Worm (Caenorhabditis elegans): ENCODE data around the gene cyp-23A1.

cyp-23A1 gene

DNA sequence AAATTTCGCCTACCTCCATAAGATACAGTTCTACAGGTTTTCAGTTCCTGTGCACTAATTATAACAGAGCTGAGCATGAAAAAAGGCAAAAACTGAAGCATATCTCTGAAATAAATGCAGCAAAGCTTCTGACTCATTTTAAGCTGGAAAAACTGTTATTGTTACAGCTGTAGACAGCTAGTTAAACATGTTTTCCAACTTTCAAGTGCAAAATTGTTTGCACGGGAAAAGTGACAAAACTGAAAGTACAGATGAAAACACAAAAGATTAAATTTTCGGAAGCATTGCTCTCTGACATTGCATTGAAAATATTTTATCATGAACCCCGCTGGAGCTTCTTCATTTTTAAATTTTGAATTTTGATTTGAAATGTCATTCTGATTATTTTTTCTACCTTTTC, 21.3 kb upstream of the cyp-23A1 start, which contains the start of gene T05C1.5:
TSS of gene T05C1.5 (minus strand) at position 101 of the 400 bp plus-strand sequence.
- TF ChIP-seq med-1 (GFP tag; optimal IDR thresholded peaks at IDR 0.05; ENCODE audit: insufficient read depth), result no peak

- TF ChIP-seq ztf-23 (GFP tag; IDR thresholded peaks at IDR 0.05) (no peak), T22C8.4 (GFP tag; IDR thresholded peaks at IDR 0.05) (no peak), med-1 (GFP tag; optimal IDR thresholded peaks at IDR 0.05; ENCODE audit: insufficient read depth) (no peak), ztf-29 (GFP tag; IDR thresholded peaks at IDR 0.05) (no peak), klf-2 (GFP tag; conservative IDR thresholded peaks at IDR 0.05) (no peak), tab-1 (GFP tag; IDR thresholded peaks at IDR 0.05) (no peak), ref-1 (GFP tag; conservative IDR thresholded peaks at IDR 0.05) (no peak), cog-1 (tag; optimal IDR thresholded peaks at IDR 0.05) (no peak), flt-1 (GFP tag; IDR thresholded peaks at IDR 0.05) (no peak)
These were observed 17.5 kb upstream of the cyp-23A1 start for ce11 chrII:4494532-4494931.

DNA sequence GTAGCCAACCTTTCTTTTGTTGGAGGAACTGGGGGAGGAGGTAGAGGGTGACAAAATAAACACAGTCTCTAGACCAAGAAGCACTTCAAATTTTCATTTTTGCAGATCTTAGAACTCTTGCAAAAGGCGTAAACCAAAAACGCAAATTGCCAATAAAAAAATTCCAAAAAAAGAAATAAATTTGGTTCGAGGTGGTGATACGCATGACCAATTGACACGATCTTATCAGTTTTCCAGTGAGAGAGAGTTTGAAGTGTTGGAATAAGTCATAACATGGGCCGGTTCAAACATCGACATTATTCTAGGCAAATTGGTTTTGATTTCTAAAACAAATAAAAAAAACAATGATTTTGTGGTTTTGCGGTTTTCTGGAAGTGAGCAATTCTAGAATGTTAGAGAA, 16.2 kb upstream of the cyp-23A1 start:
- TF ChIP-seq ref-1 (GFP tag; conservative IDR thresholded peaks at IDR 0.05) (no peak), tab-1 (GFP tag; IDR thresholded peaks at IDR 0.05) (no peak), T22C8.4 (GFP tag; IDR thresholded peaks at IDR 0.05) (no peak), cog-1 (tag; optimal IDR thresholded peaks at IDR 0.05) (no peak), ztf-29 (GFP tag; IDR thresholded peaks at IDR 0.05) (no peak), flt-1 (GFP tag; IDR thresholded peaks at IDR 0.05) (no peak), klf-2 (GFP tag; conservative IDR thresholded peaks at IDR 0.05) (no peak), med-1 (GFP tag; optimal IDR thresholded peaks at IDR 0.05; ENCODE audit: insufficient read depth) (no peak), ztf-23 (GFP tag; IDR thresholded peaks at IDR 0.05) (no peak)

ce11 chrII:4505097-4505626, 6.8 kb upstream of the cyp-23A1 start, which contains the start of gene camt-1:
Gene camt-1, minus strand, starts transcription at chrII:4505147.
- TF ChIP-seq flt-1 (GFP tag; IDR thresholded peaks at IDR 0.05) (no peak), klf-2 (GFP tag; conservative IDR thresholded peaks at IDR 0.05) (no peak), med-1 (GFP tag; optimal IDR thresholded peaks at IDR 0.05; ENCODE audit: insufficient read depth) (no peak), ref-1 (GFP tag; conservative IDR thresholded peaks at IDR 0.05) (no peak), cog-1 (tag; optimal IDR thresholded peaks at IDR 0.05) (no peak), tab-1 (GFP tag; IDR thresholded peaks at IDR 0.05) (no peak), ztf-29 (GFP tag; IDR thresholded peaks at IDR 0.05) (no peak), ztf-23 (GFP tag; IDR thresholded peaks at IDR 0.05) (no peak), T22C8.4 (GFP tag; IDR thresholded peaks at IDR 0.05) (no peak)

DNA sequence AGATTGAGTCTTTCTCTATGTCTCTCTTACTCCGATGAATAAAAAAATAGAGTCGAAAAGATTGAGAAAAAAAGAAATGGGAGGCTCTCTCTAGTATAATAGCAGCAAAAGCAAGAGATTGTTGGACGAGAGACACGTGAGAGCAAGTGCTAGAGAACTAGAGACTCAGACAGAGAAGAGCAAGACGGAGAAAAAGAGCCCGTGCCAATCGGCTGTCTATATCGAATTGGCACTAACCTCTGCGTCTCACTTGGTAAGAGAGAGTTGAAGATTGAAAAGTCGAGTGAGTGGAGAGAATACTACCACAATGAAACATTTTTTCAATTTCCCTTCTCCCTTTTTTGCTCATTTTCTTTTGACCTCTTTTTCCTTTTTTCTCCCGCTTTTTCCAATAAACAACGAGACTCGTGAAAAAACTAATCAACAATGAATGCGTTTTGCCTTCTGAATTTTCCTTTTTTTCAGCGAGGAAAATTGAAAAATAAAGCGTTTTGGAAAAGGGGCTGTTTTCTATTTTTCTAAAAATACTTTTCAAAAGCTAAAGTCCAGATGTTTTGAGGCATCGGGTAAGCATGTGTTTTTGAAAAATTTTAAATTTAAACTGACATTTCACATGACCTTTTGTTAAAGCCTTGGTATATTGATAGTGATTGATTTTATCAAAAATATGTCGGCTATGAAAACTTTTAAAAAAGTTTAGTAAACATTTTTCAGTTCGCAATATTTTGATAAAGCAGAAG, 5.3 kb upstream of the cyp-23A1 start:
- TF ChIP-seq ztf-23 (GFP tag; IDR thresholded peaks at IDR 0.05) (no peak), klf-2 (GFP tag; conservative IDR thresholded peaks at IDR 0.05) (no peak), cog-1 (tag; optimal IDR thresholded peaks at IDR 0.05) (no peak)

- TF ChIP-seq ztf-29 (GFP tag; IDR thresholded peaks at IDR 0.05) (no peak), tab-1 (GFP tag; IDR thresholded peaks at IDR 0.05) (no peak), T22C8.4 (GFP tag; IDR thresholded peaks at IDR 0.05) (no peak), ztf-23 (GFP tag; IDR thresholded peaks at IDR 0.05) (no peak)
These were observed 4.3 kb upstream of the cyp-23A1 start for ce11 chrII:4507669-4508068.

- TF ChIP-seq flt-1 (GFP tag; IDR thresholded peaks at IDR 0.05) (no peak), ztf-23 (GFP tag; IDR thresholded peaks at IDR 0.05) (no peak), klf-2 (GFP tag; conservative IDR thresholded peaks at IDR 0.05) (no peak), cog-1 (tag; optimal IDR thresholded peaks at IDR 0.05) (no peak), T22C8.4 (GFP tag; IDR thresholded peaks at IDR 0.05) (no peak), med-1 (GFP tag; optimal IDR thresholded peaks at IDR 0.05; ENCODE audit: insufficient read depth) (no peak), ztf-29 (GFP tag; IDR thresholded peaks at IDR 0.05) (no peak), tab-1 (GFP tag; IDR thresholded peaks at IDR 0.05) (no peak), ref-1 (GFP tag; conservative IDR thresholded peaks at IDR 0.05) (no peak)
These were observed 1.3 kb upstream of the cyp-23A1 start for ce11 chrII:4510684-4511083.

- TF ChIP-seq klf-2 (GFP tag; conservative IDR thresholded peaks at IDR 0.05) (no peak), flt-1 (GFP tag; IDR thresholded peaks at IDR 0.05) (0 out of 2 replicates have a peak, but pooled peaks have one; percentile 13)
These were observed 4.3 kb downstream of the cyp-23A1 start for ce11 chrII:4516291-4516690.

ce11 chrII:4517254-4517653, 5.2 kb downstream of the cyp-23A1 start:
- TF ChIP-seq tab-1 (GFP tag; IDR thresholded peaks at IDR 0.05) (no peak), cog-1 (tag; optimal IDR thresholded peaks at IDR 0.05) (no peak), T22C8.4 (GFP tag; IDR thresholded peaks at IDR 0.05) (no peak), flt-1 (GFP tag; IDR thresholded peaks at IDR 0.05) (no peak), ref-1 (GFP tag; conservative IDR thresholded peaks at IDR 0.05) (no peak), ztf-29 (GFP tag; IDR thresholded peaks at IDR 0.05) (no peak)

DNA sequence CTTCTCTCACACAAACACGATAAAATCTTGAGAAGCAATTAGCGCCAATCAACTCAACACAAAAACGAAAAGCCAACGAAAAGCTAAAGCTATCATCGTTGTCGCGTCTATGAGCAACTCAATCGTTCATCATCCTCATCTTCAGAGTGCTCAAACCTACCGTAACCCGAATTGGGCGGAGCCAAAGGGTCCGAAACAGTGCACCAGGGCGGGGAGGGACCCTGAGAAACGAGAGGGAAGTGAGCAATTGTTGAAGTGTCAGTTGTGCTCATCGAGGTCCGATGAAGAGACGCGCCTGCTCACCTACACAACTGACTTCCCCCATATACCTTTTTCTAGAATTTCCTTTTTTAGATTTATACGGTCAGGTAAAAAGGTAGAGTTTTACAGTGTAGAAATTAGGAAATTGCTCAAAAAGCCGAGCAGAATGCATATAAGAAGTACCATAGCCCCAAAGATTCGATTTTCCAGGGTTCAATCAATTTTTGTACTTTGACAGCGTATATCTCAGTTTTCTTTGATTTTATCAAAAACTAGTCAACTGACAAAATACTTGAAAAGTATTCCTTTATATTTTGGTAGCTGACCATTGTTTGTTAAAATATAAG, 6.4 kb downstream of the cyp-23A1 start, which contains the start of gene hlh-1:
TSS of gene hlh-1 (plus strand) at position 275 of the 608 bp plus-strand sequence.
- TF ChIP-seq cog-1 (tag; optimal IDR thresholded peaks at IDR 0.05), result no peak
- TF ChIP-seq flt-1 (GFP tag; IDR thresholded peaks at IDR 0.05), result 0 out of 2 replicates have a peak, but pooled peaks have one; percentile 16

Data from whole organism, midembryonic.